Fruit fly (Drosophila melanogaster) whole organism, pupa: ENCODE measurements around the gene CG33703.

Experiments used
- CG10348 ChIP-seq: fragments of 200-800 bp; sonication (Bioruptor generic); IDR thresholded peaks from 2 replicates; pipeline ENCODE4 v1.3.6; 2022; ENCODE audit warnings: missing biosample characterization, missing genetic modification characterization
- CG14655 ChIP-seq: fragments of 200-800 bp; sonication (Bioruptor generic); optimal IDR thresholded peaks from 3 replicates; lab custom pipeline; 2017; ENCODE audit warnings: mild to moderate bottlenecking, missing biosample characterization, missing genetic modification reagents, missing genetic modification characterization
- CG15710 ChIP-seq: fragments of 200-800 bp; sonication (Bioruptor generic); optimal IDR thresholded peaks from 2 replicates; lab custom pipeline; 2018; ENCODE audit warnings: missing biosample characterization, mild to moderate bottlenecking, missing genetic modification characterization, moderate library complexity
- CG32121 ChIP-seq: fragments of 200-800 bp; sonication (Bioruptor generic); IDR thresholded peaks from 2 replicates; pipeline ENCODE4 v1.3.6; 2022; ENCODE audit warnings: missing biosample characterization, missing genetic modification characterization
- CG34367 ChIP-seq: fragments of 200-800 bp; sonication (Bioruptor generic); optimal IDR thresholded peaks from 2 replicates; lab custom pipeline; 2018; ENCODE audit warnings: missing biosample characterization, mild to moderate bottlenecking, missing genetic modification characterization
- CG4496 ChIP-seq: fragments of 200-800 bp; sonication (Bioruptor generic); IDR thresholded peaks from 3 replicates; pipeline ENCODE4 v1.3.6; 2022; ENCODE audit warnings: missing biosample characterization, missing genetic modification characterization
- CG8159 ChIP-seq: fragments of 200-800 bp; sonication (Bioruptor generic); optimal IDR thresholded peaks from 3 replicates; lab custom pipeline; 2018; ENCODE audit warnings: missing biosample characterization, mild to moderate bottlenecking, missing genetic modification characterization, moderate library complexity
- EcR ChIP-seq: fragments of 200-800 bp; sonication (Bioruptor generic); optimal IDR thresholded peaks from 3 replicates; lab custom pipeline; 2019; ENCODE audit warnings: missing biosample characterization, missing genetic modification characterization, mild to moderate bottlenecking, moderate library complexity, missing genetic modification reagents
- Pif1A ChIP-seq: fragments of 200-800 bp; sonication (Bioruptor generic); optimal IDR thresholded peaks from 3 replicates; lab custom pipeline; 2016; ENCODE audit warnings: missing biosample characterization, missing genetic modification characterization
- fd96Ca ChIP-seq: fragments of 200-800 bp; sonication (Bioruptor generic); IDR thresholded peaks from 3 replicates; pipeline ENCODE4 v1.3.6; 2022; ENCODE audit warnings: missing biosample characterization, missing genetic modification characterization
- gl ChIP-seq: fragments of 200-800 bp; sonication (Bioruptor generic); optimal IDR thresholded peaks from 2 replicates; lab custom pipeline; 2018; ENCODE audit warnings: missing biosample characterization, mild to moderate bottlenecking, missing genetic modification characterization

DNA sequence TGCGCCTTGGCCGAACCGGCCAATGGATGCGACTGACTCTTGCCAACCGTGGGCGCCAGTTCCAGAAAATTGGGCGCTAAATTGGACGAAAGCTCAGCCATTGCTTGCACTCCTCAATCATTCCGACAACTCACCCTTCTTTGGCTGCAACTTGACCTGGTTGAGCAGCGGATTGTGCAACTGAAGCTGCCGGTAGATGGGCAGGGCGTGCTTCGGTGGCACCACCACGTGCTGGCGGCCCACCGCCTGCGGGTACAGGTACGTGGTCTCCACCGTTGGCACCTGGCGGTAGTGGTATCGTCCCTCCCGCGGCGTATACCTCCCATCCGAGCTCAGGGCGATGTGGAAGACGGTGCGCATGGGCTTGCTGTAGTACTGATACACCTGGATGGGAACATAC, 22.0 kb downstream of the CG33703 start:
- no peak for TF ChIP-seq CG32121 (GFP tag; lab: Robert Waterston, UW)
- no peak for TF ChIP-seq CG8159 (tag; lab: Kevin White, UChicago)
- TF ChIP-seq Pif1A (GFP tag; lab: Kevin White, UChicago), result no peak
- TF ChIP-seq CG14655 (GFP tag; lab: Kevin White, UChicago), result no peak
- no peak for TF ChIP-seq CG10348 (GFP tag; lab: Robert Waterston, UW)
- no peak for TF ChIP-seq fd96Ca
- TF ChIP-seq CG4496 (GFP tag; lab: Robert Waterston, UW), result no peak
- no peak for TF ChIP-seq EcR (GFP tag; lab: Kevin White, UChicago)
- no peak for TF ChIP-seq CG34367 (tag; lab: Kevin White, UChicago)
- TF ChIP-seq CG15710, result no peak
- no peak for TF ChIP-seq gl (tag; lab: Kevin White, UChicago)
